Fruit fly (Drosophila melanogaster): Measurements from ENCODE around the gene Pomp.
A peak's percentile ranks its signal among the peaks of the same experiment; 100 is the strongest.

Gene Pomp

dm6 chr2L:20799991-20800897 lies 12.8 kb downstream of the Pomp start (continued):
- TF ChIP-seq CG6808 (GFP tag; optimal IDR thresholded peaks at IDR 0.05) = peak; percentile 97
- peak; percentile 97 for TF ChIP-seq Ets96B (tag; optimal IDR thresholded peaks at IDR 0.05)
- TF ChIP-seq fkh (GFP tag; optimal IDR thresholded peaks at IDR 0.05) = peak; percentile 61
- TF ChIP-seq Sox14 (GFP tag; optimal IDR thresholded peaks at IDR 0.05) = peak; percentile 97
- TF ChIP-seq CG6854 (GFP tag; optimal IDR thresholded peaks at IDR 0.05) = peak; percentile 91
- TF ChIP-seq lz (GFP tag; optimal IDR thresholded peaks at IDR 0.05) = peak; percentile 97
- peak; percentile 95 for TF ChIP-seq CG6792 (GFP tag; optimal IDR thresholded peaks at IDR 0.05)
- peak; percentile 90 for TF ChIP-seq CG11902 (GFP tag; optimal IDR thresholded peaks at IDR 0.05)
- peak; percentile 95 for TF ChIP-seq pdm3 (GFP tag; optimal IDR thresholded peaks at IDR 0.05)
- peak; percentile 98 for TF ChIP-seq Hr39 (GFP tag; optimal IDR thresholded peaks at IDR 0.05)
- TF ChIP-seq CG10669 (GFP tag; optimal IDR thresholded peaks at IDR 0.05) = peak; percentile 97
- peak; percentile 61 for TF ChIP-seq Gug (GFP tag; IDR thresholded peaks at IDR 0.05)
- peak; percentile 79 for TF ChIP-seq fd85E (GFP tag; optimal IDR thresholded peaks at IDR 0.05)
- TF ChIP-seq CG16779 (tag; optimal IDR thresholded peaks at IDR 0.05) = peak; percentile 77
- TF ChIP-seq CG3919 (GFP tag; optimal IDR thresholded peaks at IDR 0.05) = peak; percentile 97
- peak; percentile 98 for TF ChIP-seq esn (GFP tag; optimal IDR thresholded peaks at IDR 0.05)
- TF ChIP-seq vri (GFP tag; optimal IDR thresholded peaks at IDR 0.05) = peak; percentile 97
- TF ChIP-seq eg (GFP tag; IDR thresholded peaks at IDR 0.05) = peak; percentile 78
- TF ChIP-seq OdsH (GFP tag; optimal IDR thresholded peaks at IDR 0.05) = peak; percentile 94

dm6 chr2L:20801801-20802200 lies 14.3 kb downstream of the Pomp start:
- TF ChIP-seq Gug (GFP tag; IDR thresholded peaks at IDR 0.05) = no peak
- no peak for TF ChIP-seq dsx (GFP tag; optimal IDR thresholded peaks at IDR 0.05; ENCODE audit: poor library complexity, severe bottlenecking)
- TF ChIP-seq Smox (GFP tag; optimal IDR thresholded peaks at IDR 0.05) = no peak
- no peak for TF ChIP-seq Sox102F (GFP tag; optimal IDR thresholded peaks at IDR 0.05)
- no peak for TF ChIP-seq topi (GFP tag; optimal IDR thresholded peaks at IDR 0.05)
- TF ChIP-seq OdsH (GFP tag; optimal IDR thresholded peaks at IDR 0.05) = no peak
- no peak for TF ChIP-seq Hr38 (GFP tag; optimal IDR thresholded peaks at IDR 0.05)
- no peak for TF ChIP-seq fkh (GFP tag; optimal IDR thresholded peaks at IDR 0.05)
- no peak for TF ChIP-seq CG8319 (GFP tag; optimal IDR thresholded peaks at IDR 0.05)
- TF ChIP-seq CG31627 (GFP tag; optimal IDR thresholded peaks at IDR 0.05) = no peak
- no peak for TF ChIP-seq cyc (GFP tag; optimal IDR thresholded peaks at IDR 0.05)
- TF ChIP-seq CG3032 (tag; optimal IDR thresholded peaks at IDR 0.05) = no peak
- TF ChIP-seq lz (GFP tag; optimal IDR thresholded peaks at IDR 0.05) = no peak
- no peak for TF ChIP-seq CG8632 (GFP tag; optimal IDR thresholded peaks at IDR 0.05)
- no peak for TF ChIP-seq Hr4 (GFP tag; optimal IDR thresholded peaks at IDR 0.05)

dm6 chr2L:20802204-20802603 lies 14.7 kb downstream of the Pomp start:
- TF ChIP-seq CG6854 (GFP tag; optimal IDR thresholded peaks at IDR 0.05) (no peak), Met (GFP tag; optimal IDR thresholded peaks at IDR 0.05) (peak; percentile 61), CG3919 (GFP tag; optimal IDR thresholded peaks at IDR 0.05) (peak; percentile 79), CG32006 (GFP tag; optimal IDR thresholded peaks at IDR 0.05) (peak; percentile 75), CG15336 (GFP tag; IDR thresholded peaks at IDR 0.05) (peak; percentile 74), CG10669 (GFP tag; optimal IDR thresholded peaks at IDR 0.05) (peak; percentile 59), eg (GFP tag; IDR thresholded peaks at IDR 0.05) (peak; percentile 88), CG4318 (GFP tag; optimal IDR thresholded peaks at IDR 0.05) (peak; percentile 31), CG8632 (GFP tag; optimal IDR thresholded peaks at IDR 0.05) (peak; percentile 30), CG34406 (GFP tag; optimal IDR thresholded peaks at IDR 0.05) (peak; percentile 27), CG6163 (GFP tag; IDR thresholded peaks at IDR 0.05) (peak; percentile 91), topi (GFP tag; optimal IDR thresholded peaks at IDR 0.05) (peak; percentile 77), Eip93F (GFP tag; optimal IDR thresholded peaks at IDR 0.05) (no peak), fkh (GFP tag; optimal IDR thresholded peaks at IDR 0.05) (no peak), fd59A (GFP tag; optimal IDR thresholded peaks at IDR 0.05) (peak; percentile 1), CG8319 (GFP tag; optimal IDR thresholded peaks at IDR 0.05) (peak; percentile 57), dsx (GFP tag; optimal IDR thresholded peaks at IDR 0.05; ENCODE audit: poor library complexity, severe bottlenecking) (peak; percentile 64), acj6 (GFP tag; optimal IDR thresholded peaks at IDR 0.05) (peak; percentile 55), pdm3 (GFP tag; optimal IDR thresholded peaks at IDR 0.05) (peak; percentile 67), CG10631 (GFP tag; optimal IDR thresholded peaks at IDR 0.05) (peak; percentile 40), Lpt (GFP tag; optimal IDR thresholded peaks at IDR 0.05) (peak; percentile 45), svp (GFP tag) (peak; percentile 91), CG31627 (GFP tag; optimal IDR thresholded peaks at IDR 0.05) (peak; percentile 53), Smox (GFP tag; optimal IDR thresholded peaks at IDR 0.05) (peak; percentile 12), CG1621 (tag; optimal IDR thresholded peaks at IDR 0.05) (peak; percentile 37), esn (GFP tag; optimal IDR thresholded peaks at IDR 0.05) (peak; percentile 61), achi (GFP tag; optimal IDR thresholded peaks at IDR 0.05) (peak; percentile 63), CG11902 (GFP tag; optimal IDR thresholded peaks at IDR 0.05) (peak; percentile 76), OdsH (GFP tag; optimal IDR thresholded peaks at IDR 0.05) (peak; percentile 69), cyc (GFP tag; optimal IDR thresholded peaks at IDR 0.05) (peak; percentile 83)

Data from whole organism, prepupa.